Worm (Caenorhabditis elegans): Measurements from ENCODE around the gene C06A1.3.

Gene C06A1.3

DNA sequence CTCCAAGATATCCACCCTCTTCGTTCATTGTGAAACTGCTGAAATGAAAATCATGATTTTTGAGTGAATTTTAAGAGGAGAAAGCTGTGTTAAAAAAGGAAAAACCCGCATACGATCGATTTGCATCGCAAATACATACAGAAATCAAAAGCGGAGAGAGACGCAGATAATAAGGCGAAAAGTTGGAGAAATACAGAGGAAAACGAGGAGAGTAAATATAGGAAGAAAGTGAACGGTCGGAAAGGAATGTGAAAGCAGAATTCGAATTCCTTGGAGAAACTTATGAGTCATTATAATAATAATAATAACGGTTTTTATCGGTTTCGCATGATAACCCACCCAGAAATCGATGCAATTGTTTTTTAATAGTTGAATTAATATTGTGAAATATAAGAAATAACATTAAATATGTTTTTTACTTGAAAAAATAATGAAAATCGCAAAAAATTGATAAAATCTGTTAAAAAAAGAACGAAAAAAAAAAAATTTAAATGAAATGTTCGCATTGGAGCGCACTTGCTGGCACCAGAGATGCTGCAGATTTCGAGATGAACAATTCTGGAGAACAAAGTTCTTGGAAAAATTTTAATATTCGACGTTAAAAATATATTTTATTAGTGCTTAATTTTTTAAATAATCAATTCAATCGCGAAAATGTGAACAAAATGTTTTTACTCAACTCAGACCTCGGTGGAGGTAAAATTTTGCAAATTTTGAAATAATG, 35.3 kb downstream of the C06A1.3 start, which contains the start of gene ccm-3 (continued):
- no peak for TF ChIP-seq mdt-29 (GFP tag; IDR thresholded peaks at IDR 0.05)
- TF ChIP-seq dmd-9 (GFP tag; IDR thresholded peaks at IDR 0.05): no peak
- no peak for TF ChIP-seq ceh-28 (tag; optimal IDR thresholded peaks at IDR 0.05)
- TF ChIP-seq nhr-111 (GFP tag; optimal IDR thresholded peaks at IDR 0.05): no peak
- no peak for TF ChIP-seq nhr-102 (tag; optimal IDR thresholded peaks at IDR 0.05)
- no peak for TF ChIP-seq set-16 (GFP tag; IDR thresholded peaks at IDR 0.05)
- no peak for TF ChIP-seq ZK546.5 (tag; optimal IDR thresholded peaks at IDR 0.05)
- no peak for TF ChIP-seq ceh-20 (GFP tag; IDR thresholded peaks at IDR 0.05)
- no peak for TF ChIP-seq lin-29 (GFP tag; IDR thresholded peaks at IDR 0.05)
- no peak for TF ChIP-seq ama-1 (optimal IDR thresholded peaks at IDR 0.05)
- no peak for TF ChIP-seq F44E2.7 (GFP tag; IDR thresholded peaks at IDR 0.05)
- TF ChIP-seq nhr-11 (tag; optimal IDR thresholded peaks at IDR 0.05): peak; percentile 17
- no peak for TF ChIP-seq zip-11 (GFP tag; IDR thresholded peaks at IDR 0.05)
- TF ChIP-seq snpc-1.2 (GFP tag; IDR thresholded peaks at IDR 0.05): no peak
- peak; percentile 69 for TF ChIP-seq aha-1 (tag)
- no peak for TF ChIP-seq D1046.2 (GFP tag; IDR thresholded peaks at IDR 0.05)
- no peak for TF ChIP-seq attf-4 (tag; optimal IDR thresholded peaks at IDR 0.05)
- no peak for TF ChIP-seq dve-1 (tag; optimal IDR thresholded peaks at IDR 0.05; ENCODE audit: insufficient read depth)
- no peak for TF ChIP-seq vab-7 (GFP tag; IDR thresholded peaks at IDR 0.05)
- TF ChIP-seq nhr-48 (tag; optimal IDR thresholded peaks at IDR 0.05): no peak
- no peak for TF ChIP-seq arid-1 (GFP tag; conservative IDR thresholded peaks at IDR 0.05)
- peak; percentile 3 for TF ChIP-seq unc-130 (GFP tag; optimal IDR thresholded peaks at IDR 0.05)
- no peak for TF ChIP-seq rbr-2 (tag; optimal IDR thresholded peaks at IDR 0.05)
- no peak for TF ChIP-seq nhr-10 (tag; optimal IDR thresholded peaks at IDR 0.05)
- TF ChIP-seq hlh-30 (tag; optimal IDR thresholded peaks at IDR 0.05; ENCODE audit: insufficient read depth): no peak
- TF ChIP-seq nhr-6 (tag; optimal IDR thresholded peaks at IDR 0.05): no peak
- TF ChIP-seq unc-39 (tag; optimal IDR thresholded peaks at IDR 0.05): no peak
- no peak for TF ChIP-seq Y5F2A.4 (GFP tag; optimal IDR thresholded peaks at IDR 0.05)
- TF ChIP-seq lin-38 (GFP tag; IDR thresholded peaks at IDR 0.05): peak; percentile 91
- no peak for TF ChIP-seq lim-7 (GFP tag; IDR thresholded peaks at IDR 0.05)
- TF ChIP-seq R02D3.7 (tag; optimal IDR thresholded peaks at IDR 0.05): no peak
- TF ChIP-seq mdl-1 (tag; optimal IDR thresholded peaks at IDR 0.05): no peak
- TF ChIP-seq daf-19 (GFP tag; conservative IDR thresholded peaks at IDR 0.05): no peak
- TF ChIP-seq F26F4.8 (GFP tag; conservative IDR thresholded peaks at IDR 0.05): no peak
- TF ChIP-seq ceh-82 (tag; optimal IDR thresholded peaks at IDR 0.05): no peak
- TF ChIP-seq spr-3 (GFP tag; optimal IDR thresholded peaks at IDR 0.05): no peak
- TF ChIP-seq lin-1 (GFP tag; IDR thresholded peaks at IDR 0.05): no peak
- no peak for TF ChIP-seq ceh-44 (GFP tag; IDR thresholded peaks at IDR 0.05)
- no peak for TF ChIP-seq nhr-25 (tag; optimal IDR thresholded peaks at IDR 0.05; ENCODE audit: borderline replicate concordance, insufficient read depth)
- no peak for TF ChIP-seq egl-43 (GFP tag; IDR thresholded peaks at IDR 0.05)
- TF ChIP-seq sdz-12 (GFP tag; optimal IDR thresholded peaks at IDR 0.05): no peak
- no peak for TF ChIP-seq cey-2 (tag; optimal IDR thresholded peaks at IDR 0.05; ENCODE audit: borderline replicate concordance, insufficient read depth)
- TF ChIP-seq T20F7.1 (GFP tag; optimal IDR thresholded peaks at IDR 0.05): peak; percentile 44
- TF ChIP-seq unc-62 (GFP tag; optimal IDR thresholded peaks at IDR 0.05 in 1 of 2): no peak
- no peak for TF ChIP-seq unc-62 (tag; optimal IDR thresholded peaks at IDR 0.05)
- no peak for TF ChIP-seq Y75B8A.6 (GFP tag; IDR thresholded peaks at IDR 0.05)
- no peak for TF ChIP-seq dmd-6 (GFP tag; IDR thresholded peaks at IDR 0.05)
- TF ChIP-seq ztf-7 (tag; optimal IDR thresholded peaks at IDR 0.05): no peak
- TF ChIP-seq fos-1 (tag; optimal IDR thresholded peaks at IDR 0.05): no peak
- no peak for TF ChIP-seq hmg-1.1 (GFP tag; IDR thresholded peaks at IDR 0.05)
- TF ChIP-seq zag-1 (tag; optimal IDR thresholded peaks at IDR 0.05): no peak
- no peak for TF ChIP-seq skn-1 (tag; optimal IDR thresholded peaks at IDR 0.05)

Measured in whole organism, L4 larva.